Worm (Caenorhabditis elegans): ENCODE results near the gene phlp-2.

The phlp-2 gene

DNA sequence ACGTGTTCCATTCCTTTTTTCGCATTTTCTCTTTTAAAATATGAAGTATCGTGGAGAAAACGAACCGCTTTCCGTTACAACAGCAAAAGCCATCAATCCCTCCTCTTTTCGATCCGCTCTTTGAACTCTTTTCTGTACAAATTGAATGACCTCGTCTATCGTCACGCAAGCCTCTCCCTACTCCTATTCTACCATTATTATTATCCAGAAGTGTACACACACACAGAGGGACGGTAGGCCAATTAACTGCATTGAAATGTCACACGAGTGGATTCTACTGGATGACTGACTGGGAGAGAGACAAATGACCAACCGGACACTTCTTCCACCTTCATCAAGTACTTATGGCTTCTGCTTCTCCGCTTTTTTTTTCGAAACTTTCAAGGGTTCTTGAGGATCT, 1.1 kb upstream of the phlp-2 start (continued):
- no peak for TF ChIP-seq Y53G8AR.9 (GFP tag; conservative IDR thresholded peaks at IDR 0.05)
- TF ChIP-seq ZK185.1 (tag; optimal IDR thresholded peaks at IDR 0.05; ENCODE audit: poor library complexity, severe bottlenecking) = no peak
- no peak for TF ChIP-seq ceh-100 (GFP tag; IDR thresholded peaks at IDR 0.05)
- no peak for TF ChIP-seq him-1 (tag; optimal IDR thresholded peaks at IDR 0.05)
- peak; percentile 65 for TF ChIP-seq B0336.3 (GFP tag; IDR thresholded peaks at IDR 0.05)
- TF ChIP-seq hrde-1 (tag; optimal IDR thresholded peaks at IDR 0.05; ENCODE audit: borderline replicate concordance) = peak; percentile 36
- no peak for TF ChIP-seq Y67H2A.10 (GFP tag; conservative IDR thresholded peaks at IDR 0.05)
- no peak for TF ChIP-seq rpc-1 (optimal IDR thresholded peaks at IDR 0.05)
- no peak for TF ChIP-seq rpc-1 (tag; optimal IDR thresholded peaks at IDR 0.05)
- TF ChIP-seq cebp-1 (GFP tag; IDR thresholded peaks at IDR 0.05) = no peak
- peak; percentile 27 for TF ChIP-seq cebp-1 (tag; optimal IDR thresholded peaks at IDR 0.05)
- no peak for TF ChIP-seq egl-44 (GFP tag; IDR thresholded peaks at IDR 0.05)

DNA sequence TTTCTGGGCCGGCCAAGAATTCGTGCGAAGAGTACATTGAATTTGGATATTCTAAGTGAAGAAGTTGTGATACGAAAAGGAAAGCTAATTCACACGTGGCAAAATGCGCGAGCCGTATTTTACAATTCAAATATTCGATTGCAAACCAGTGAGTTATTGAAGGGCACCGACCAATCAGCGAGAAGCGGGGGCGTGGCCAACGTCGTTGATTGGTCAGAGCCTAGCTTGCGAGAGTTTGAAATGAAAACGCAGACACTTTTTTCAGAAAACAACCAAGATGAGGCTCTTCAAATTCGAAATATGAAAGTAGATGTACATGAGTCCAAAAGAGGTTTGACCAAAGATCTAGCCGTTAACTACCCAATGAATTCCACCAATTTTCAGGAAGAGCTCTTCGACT, 1.4 kb downstream of the phlp-2 start:
- no peak for TF ChIP-seq F37B4.10 (GFP tag; IDR thresholded peaks at IDR 0.05)
- no peak for TF ChIP-seq snpc-1.3 (tag; optimal IDR thresholded peaks at IDR 0.05; ENCODE audit: insufficient read depth)
- peak; percentile 94 for TF ChIP-seq nfyb-1 (GFP tag; IDR thresholded peaks at IDR 0.05)
- TF ChIP-seq T26A5.8 (tag; optimal IDR thresholded peaks at IDR 0.05) = no peak

- TF ChIP-seq unc-130 (GFP tag; optimal IDR thresholded peaks at IDR 0.05) (no peak), somi-1 (GFP tag; optimal IDR thresholded peaks at IDR 0.05) (no peak), K12H6.12 (tag; optimal IDR thresholded peaks at IDR 0.05) (no peak)
Observed at ce11 chrIII:4220864-4221263, 11.6 kb downstream of the phlp-2 start.

ce11 chrIII:4221527-4221926, 12.2 kb downstream of the phlp-2 start:
- no peak for TF ChIP-seq zim-3 (tag; optimal IDR thresholded peaks at IDR 0.05)
- TF ChIP-seq bed-2 (GFP tag; IDR thresholded peaks at IDR 0.05) = no peak
- no peak for TF ChIP-seq lin-54 (GFP tag; optimal IDR thresholded peaks at IDR 0.05)
- TF ChIP-seq aptf-3 (GFP tag; IDR thresholded peaks at IDR 0.05) = no peak
- TF ChIP-seq C17E4.6 (GFP tag; IDR thresholded peaks at IDR 0.05) = no peak
- TF ChIP-seq xnd-1 (tag; optimal IDR thresholded peaks at IDR 0.05) = no peak
- TF ChIP-seq snpc-1.3 (tag; optimal IDR thresholded peaks at IDR 0.05; ENCODE audit: insufficient read depth) = no peak
- no peak for TF ChIP-seq hlh-26 (GFP tag; conservative IDR thresholded peaks at IDR 0.05)
- TF ChIP-seq hrde-1 (tag; optimal IDR thresholded peaks at IDR 0.05; ENCODE audit: borderline replicate concordance) = no peak
- TF ChIP-seq hmg-20 (GFP tag; IDR thresholded peaks at IDR 0.05) = no peak
- TF ChIP-seq nfyb-1 (GFP tag; IDR thresholded peaks at IDR 0.05) = no peak
- no peak for TF ChIP-seq F10E7.11 (tag; optimal IDR thresholded peaks at IDR 0.05)
- TF ChIP-seq D2030.7 (GFP tag; IDR thresholded peaks at IDR 0.05) = no peak
- no peak for TF ChIP-seq athp-1 (tag; optimal IDR thresholded peaks at IDR 0.05)
- TF ChIP-seq attf-3 (GFP tag; conservative IDR thresholded peaks at IDR 0.05) = no peak

- peak; percentile 24 for TF ChIP-seq ZK185.1 (tag; optimal IDR thresholded peaks at IDR 0.05; ENCODE audit: poor library complexity, severe bottlenecking)
- TF ChIP-seq B0019.2 (GFP tag; conservative IDR thresholded peaks at IDR 0.05) = no peak
- peak; percentile 81; the same call in 1 of the 2 replicates for TF ChIP-seq hmg-1.2 (GFP tag; IDR thresholded peaks at IDR 0.05)
- peak; percentile 49; the same call in 1 of the 2 replicates for TF ChIP-seq egrh-3 (GFP tag; IDR thresholded peaks at IDR 0.05)
- no peak for TF ChIP-seq pha-4 (tag; optimal IDR thresholded peaks at IDR 0.05)
- peak; percentile 96 for TF ChIP-seq zfh-2 (GFP tag; conservative IDR thresholded peaks at IDR 0.05)
- peak; percentile 43 for TF ChIP-seq madf-10 (tag; optimal IDR thresholded peaks at IDR 0.05)
- no peak for TF ChIP-seq dpl-1 (GFP tag; optimal IDR thresholded peaks at IDR 0.05)
- 0 out of 2 replicates have a peak, but pooled peaks have one; percentile 21 for TF ChIP-seq mcd-1 (GFP tag; IDR thresholded peaks at IDR 0.05)
- TF ChIP-seq die-1 (tag; optimal IDR thresholded peaks at IDR 0.05) = peak; percentile 7
- TF ChIP-seq egl-18 (GFP tag; IDR thresholded peaks at IDR 0.05) = no peak
- peak; percentile 82 for TF ChIP-seq lin-40 (tag; optimal IDR thresholded peaks at IDR 0.05)
- peak; percentile 42 for TF ChIP-seq tbp1 (GFP tag; optimal IDR thresholded peaks at IDR 0.05)
- no peak for TF ChIP-seq B0261.1 (tag; optimal IDR thresholded peaks at IDR 0.05)
Observed at ce11 chrIII:4223668-4224127, 14.4 kb downstream of the phlp-2 start.
